Worm (Caenorhabditis elegans): ENCODE data around the gene ZK673.5.

DNA sequence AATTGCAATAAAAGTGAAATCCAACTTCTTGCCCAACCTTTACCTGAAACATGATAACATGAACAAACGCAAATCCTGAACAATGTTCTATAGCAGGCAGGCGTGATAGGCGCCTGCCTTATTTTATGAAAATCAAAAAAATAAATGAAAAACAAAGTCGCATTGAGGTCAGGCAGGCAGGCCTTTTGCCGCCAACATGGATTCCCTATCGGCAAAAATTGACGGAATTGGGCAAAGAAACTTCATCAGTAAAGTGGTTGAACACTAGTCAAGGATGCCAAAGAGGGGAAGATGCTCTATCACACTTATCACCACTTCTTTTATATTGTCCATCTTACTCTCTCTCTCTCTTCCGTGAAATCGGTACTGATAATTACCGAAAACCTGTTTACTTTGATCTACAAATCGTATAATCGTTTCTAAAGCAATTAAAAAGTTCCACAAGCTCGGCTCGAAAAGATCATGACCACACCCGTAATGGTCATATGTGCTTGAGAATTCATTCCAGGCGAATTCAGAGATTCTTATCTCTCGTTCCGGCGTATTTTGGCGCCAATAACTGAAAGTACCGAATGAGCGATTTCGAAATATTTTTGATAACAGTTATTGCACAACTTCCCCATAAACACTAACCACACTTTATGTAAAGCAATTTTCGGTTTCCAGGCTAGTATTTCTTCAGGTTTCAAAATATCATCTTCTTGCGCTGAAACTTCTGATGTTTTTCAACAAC lies 20.7 kb downstream of the ZK673.5 start, which contains the start of the genes clec-60 and ZK666.11:
- no peak for TF ChIP-seq lin-15B (tag; optimal IDR thresholded peaks at IDR 0.05)
- TF ChIP-seq skn-1 (tag; optimal IDR thresholded peaks at IDR 0.05): no peak
- no peak for TF ChIP-seq egl-27 (tag; optimal IDR thresholded peaks at IDR 0.05)
- TF ChIP-seq daf-12 (tag; optimal IDR thresholded peaks at IDR 0.05): no peak
- no peak for TF ChIP-seq ceh-28 (tag; optimal IDR thresholded peaks at IDR 0.05)

All from whole organism, L3 larva.